Worm (Caenorhabditis elegans) whole organism, young adult: Measurements from ENCODE around the gene ctps-1.

Experiments used
- F10E7.11 ChIP-seq: sonication (generic microtip); optimal IDR thresholded peaks from 2 replicates; lab custom pipeline; 2017; ENCODE audit warnings: mild to moderate bottlenecking, missing genetic modification characterization, moderate library complexity, missing compliant biosample characterization
- F22D6.2 ChIP-seq: sonication (generic microtip); optimal IDR thresholded peaks from 2 replicates; lab custom pipeline; 2016; ENCODE audit warnings: mild to moderate bottlenecking, missing genetic modification characterization, missing compliant biosample characterization
- F37B4.10 ChIP-seq: fragments of 200-800 bp; sonication (Bioruptor generic); IDR thresholded peaks from 2 replicates; pipeline ENCODE4 v1.3.6; 2022; ENCODE audit warnings: missing genetic modification characterization, missing compliant biosample characterization
- F39B2.1 ChIP-seq: fragments of 200-800 bp; sonication (Bioruptor generic); IDR thresholded peaks from 2 replicates; pipeline ENCODE4 v1.3.6; 2022; ENCODE audit warnings: missing genetic modification reagents, missing genetic modification characterization, missing compliant biosample characterization
- F57A8.1 ChIP-seq: fragments of 200-800 bp; sonication (Bioruptor generic); optimal IDR thresholded peaks from 2 replicates; lab custom pipeline; 2018; ENCODE audit warnings: mild to moderate bottlenecking, missing genetic modification characterization, moderate library complexity, missing compliant biosample characterization
- T07F8.4 ChIP-seq: sonication (generic microtip); optimal IDR thresholded peaks from 2 replicates; lab custom pipeline; 2016; ENCODE audit warnings: mild to moderate bottlenecking, missing genetic modification characterization, moderate library complexity, missing compliant biosample characterization
- T26A5.8 ChIP-seq: sonication (generic microtip); optimal IDR thresholded peaks from 2 replicates; lab custom pipeline; 2016; ENCODE audit warnings: missing genetic modification characterization, missing compliant biosample characterization
- Y56A3A.18 ChIP-seq: fragments of 200-800 bp; sonication (Bioruptor generic); IDR thresholded peaks from 2 replicates; pipeline ENCODE4 v1.3.6; 2022; ENCODE audit warnings: missing genetic modification reagents, missing genetic modification characterization, missing compliant biosample characterization
- Y67H2A.10 ChIP-seq: fragments of 200-800 bp; sonication (Bioruptor generic); conservative IDR thresholded peaks from 2 replicates; pipeline ENCODE4 v1.3.6; 2022; ENCODE audit warnings: missing genetic modification reagents, missing genetic modification characterization, missing compliant biosample characterization
- Y79H2A.3 ChIP-seq: fragments of 200-800 bp; sonication (Bioruptor generic); conservative IDR thresholded peaks from 2 replicates; pipeline ENCODE4 v1.3.6; 2022; ENCODE audit warnings: missing genetic modification reagents, missing genetic modification characterization, missing compliant biosample characterization
- Y95B8A.8 ChIP-seq: fragments of 200-800 bp; sonication (Bioruptor generic); IDR thresholded peaks from 2 replicates; pipeline ENCODE4 v1.3.6; 2022; ENCODE audit warnings: missing genetic modification reagents, missing genetic modification characterization, missing compliant biosample characterization
- akir-1 ChIP-seq: fragments of 200-800 bp; sonication (Bioruptor generic); optimal IDR thresholded peaks from 2 replicates; lab custom pipeline; 2018; ENCODE audit warnings: mild to moderate bottlenecking, missing genetic modification characterization, moderate library complexity, missing compliant biosample characterization
- aptf-2 ChIP-seq: fragments of 200-800 bp; sonication (Bioruptor generic); conservative IDR thresholded peaks from 2 replicates; pipeline ENCODE4 v1.3.6; 2022; ENCODE audit warnings: missing genetic modification reagents, missing genetic modification characterization, missing compliant biosample characterization
- atf-7 ChIP-seq: sonication (generic microtip); optimal IDR thresholded peaks from 2 replicates; lab custom pipeline; 2017; ENCODE audit warnings: mild to moderate bottlenecking, missing genetic modification characterization, missing compliant biosample characterization
- athp-1 ChIP-seq: sonication (generic microtip); optimal IDR thresholded peaks from 2 replicates; lab custom pipeline; 2017; ENCODE audit warnings: mild to moderate bottlenecking, missing genetic modification characterization, missing compliant biosample characterization
- attf-6 ChIP-seq: fragments of 200-800 bp; sonication (Bioruptor generic); IDR thresholded peaks from 2 replicates; pipeline ENCODE4 v1.3.6; 2022; ENCODE audit warnings: missing genetic modification reagents, missing genetic modification characterization, missing compliant biosample characterization
- ceh-40 ChIP-seq: fragments of 200-800 bp; sonication (Bioruptor generic); IDR thresholded peaks from 2 replicates; pipeline ENCODE4 v1.3.6; 2022; ENCODE audit warnings: missing genetic modification characterization, missing compliant biosample characterization
- die-1 ChIP-seq: sonication (generic microtip); optimal IDR thresholded peaks from 2 replicates; lab custom pipeline; 2016; ENCODE audit warnings: missing genotype, mild to moderate bottlenecking, missing genetic modification characterization, missing compliant biosample characterization
- dox-1 ChIP-seq: fragments of 200-800 bp; sonication (Bioruptor generic); IDR thresholded peaks from 2 replicates; pipeline ENCODE4 v1.3.6; 2022; ENCODE audit warnings: missing genetic modification reagents, missing genetic modification characterization, missing compliant biosample characterization
- dpl-1 ChIP-seq: fragments of 150-350 bp; optimal IDR thresholded peaks from 2 replicates; lab custom pipeline; 2014; ENCODE audit warnings: missing biosample characterization, missing genetic modification reagents, missing genetic modification characterization
- efl-1 ChIP-seq: fragments of 150-350 bp; optimal IDR thresholded peaks from 2 replicates; lab custom pipeline; 2014; ENCODE audit warnings: missing biosample characterization, missing genetic modification reagents, missing genetic modification characterization
- egl-18 ChIP-seq: fragments of 200-800 bp; sonication (Bioruptor generic); IDR thresholded peaks from 2 replicates; pipeline ENCODE4 v1.3.6; 2022; ENCODE audit warnings: missing genetic modification reagents, missing genetic modification characterization, missing compliant biosample characterization
- egl-44 ChIP-seq: fragments of 200-800 bp; sonication (Bioruptor generic); IDR thresholded peaks from 2 replicates; pipeline ENCODE4 v1.3.6; 2022; ENCODE audit warnings: missing genetic modification reagents, missing genetic modification characterization, missing compliant biosample characterization
- egrh-3 ChIP-seq: fragments of 200-800 bp; sonication (Bioruptor generic); IDR thresholded peaks from 2 replicates; pipeline ENCODE4 v1.3.6; 2022; ENCODE audit warnings: missing genetic modification reagents, missing genetic modification characterization, missing compliant biosample characterization
- ekl-4 ChIP-seq: fragments of 200-800 bp; sonication (Bioruptor generic); IDR thresholded peaks from 2 replicates; pipeline ENCODE4 v1.3.6; 2022; ENCODE audit warnings: missing genetic modification reagents, missing genetic modification characterization, missing compliant biosample characterization
- hlh-26 ChIP-seq: fragments of 200-800 bp; sonication (Bioruptor generic); conservative IDR thresholded peaks from 2 replicates; pipeline ENCODE4 v1.3.6; 2022; ENCODE audit warnings: missing genetic modification reagents, missing genetic modification characterization, missing compliant biosample characterization
- hmg-20 ChIP-seq: fragments of 200-800 bp; sonication (Bioruptor generic); IDR thresholded peaks from 2 replicates; pipeline ENCODE4 v1.3.6; 2022; ENCODE audit warnings: missing genetic modification reagents, missing genetic modification characterization, missing compliant biosample characterization
- hrde-1 ChIP-seq: sonication (generic microtip); optimal IDR thresholded peaks from 2 replicates; lab custom pipeline; 2016; ENCODE audit warnings: missing genetic modification characterization, mild to moderate bottlenecking, missing compliant biosample characterization, moderate library complexity, missing genotype, missing genetic modification reagents, borderline replicate concordance
- hsf-1 ChIP-seq: fragments of 200-800 bp; sonication (Bioruptor generic); IDR thresholded peaks from 2 replicates; pipeline ENCODE4 v1.3.6; 2022; ENCODE audit warnings: missing genetic modification reagents, missing genetic modification characterization, missing compliant biosample characterization
- lin-35 ChIP-seq, 3 experiments: fragments of 150-350 bp in 2 of 3; sonication (generic microtip) in 1 of 3; optimal IDR thresholded peaks; 2 replicates each; lab custom pipeline; 2014 to 2018; ENCODE audit warnings: missing biosample characterization in 3 of 3, missing genetic modification characterization in 3 of 3, missing genetic modification reagents in 3 of 3
- lsl-1 ChIP-seq: fragments of 200-800 bp; sonication (Bioruptor generic); optimal IDR thresholded peaks from 2 replicates; lab custom pipeline; 2018; ENCODE audit warnings: mild to moderate bottlenecking, missing genetic modification characterization, moderate library complexity, missing compliant biosample characterization
- madf-8 ChIP-seq: fragments of 200-800 bp; sonication (Bioruptor generic); conservative IDR thresholded peaks from 2 replicates; pipeline ENCODE4 v1.3.6; 2022; ENCODE audit warnings: missing genetic modification reagents, missing genetic modification characterization, missing compliant biosample characterization
- mel-28 ChIP-seq: sonication (generic microtip); optimal IDR thresholded peaks from 2 replicates; lab custom pipeline; 2016; ENCODE audit warnings: borderline replicate concordance, mild to moderate bottlenecking, missing genetic modification characterization, missing compliant biosample characterization
- mxl-1 ChIP-seq: sonication (generic microtip); optimal IDR thresholded peaks from 2 replicates; lab custom pipeline; 2016; ENCODE audit warnings: missing genetic modification characterization, missing compliant biosample characterization
- nhr-179 ChIP-seq: sonication (generic microtip); optimal IDR thresholded peaks from 2 replicates; lab custom pipeline; 2016; ENCODE audit warnings: mild to moderate bottlenecking, missing genetic modification characterization, missing compliant biosample characterization
- pbrm-1 ChIP-seq: fragments of 200-800 bp; sonication (Bioruptor generic); IDR thresholded peaks from 2 replicates; pipeline ENCODE4 v1.3.6; 2022; ENCODE audit warnings: missing genetic modification reagents, missing genetic modification characterization, missing compliant biosample characterization
- pha-4 ChIP-seq: fragments of 150-350 bp; sonication (generic microtip); optimal IDR thresholded peaks from 2 replicates; lab custom pipeline; 2014; ENCODE audit warnings: missing biosample characterization, missing genetic modification reagents, missing genetic modification characterization
- rcor-1 ChIP-seq: fragments of 200-800 bp; sonication (Bioruptor generic); IDR thresholded peaks from 2 replicates; pipeline ENCODE4 v1.3.6; 2022; ENCODE audit warnings: missing genetic modification reagents, missing genetic modification characterization, missing compliant biosample characterization
- rec-8 ChIP-seq, 2 experiments: sonication (generic microtip); optimal IDR thresholded peaks; 2 replicates each; lab custom pipeline; 2016; ENCODE audit warnings: mild to moderate bottlenecking in 2 of 2, missing genetic modification characterization in 2 of 2, missing genetic modification reagents in 2 of 2, missing genotype in 2 of 2, missing biosample characterization in 1 of 2, missing compliant biosample characterization in 1 of 2, moderate library complexity in 1 of 2
- repo-1 ChIP-seq: sonication (generic microtip); optimal IDR thresholded peaks from 2 replicates; lab custom pipeline; 2017; ENCODE audit warnings: mild to moderate bottlenecking, missing genetic modification characterization, missing compliant biosample characterization
- sdz-38 ChIP-seq: sonication (generic microtip); optimal IDR thresholded peaks from 2 replicates; lab custom pipeline; 2016; ENCODE audit warnings: missing genotype, missing genetic modification characterization, missing compliant biosample characterization
- tbx-9 ChIP-seq: sonication (generic microtip); optimal IDR thresholded peaks from 2 replicates; lab custom pipeline; 2016; ENCODE audit warnings: borderline replicate concordance, missing genetic modification characterization, inconsistent platforms, missing compliant biosample characterization
- tlf-1 ChIP-seq: fragments of 200-800 bp; sonication (Bioruptor generic); optimal IDR thresholded peaks from 2 replicates; lab custom pipeline; 2018; ENCODE audit warnings: mild to moderate bottlenecking, missing genetic modification characterization, missing compliant biosample characterization
- zfh-2 ChIP-seq: fragments of 200-800 bp; sonication (Bioruptor generic); conservative IDR thresholded peaks from 2 replicates; pipeline ENCODE4 v1.3.6; 2022; ENCODE audit warnings: missing genetic modification reagents, missing genetic modification characterization, missing compliant biosample characterization
- zim-3 ChIP-seq: sonication (generic microtip); optimal IDR thresholded peaks from 2 replicates; lab custom pipeline; 2017; ENCODE audit warnings: mild to moderate bottlenecking, missing genetic modification characterization, moderate library complexity, missing compliant biosample characterization
- ztf-22 ChIP-seq: fragments of 200-800 bp; sonication (Bioruptor generic); optimal IDR thresholded peaks from 2 replicates; lab custom pipeline; 2018; ENCODE audit warnings: mild to moderate bottlenecking, missing genetic modification characterization, moderate library complexity, missing compliant biosample characterization

Gene ctps-1

ce11 chrV:16794828-16795354 lies at the start of gene ctps-1, which contains the start of gene pus-1 (continued):
- no peak for TF ChIP-seq Y95B8A.8
- no peak for TF ChIP-seq rec-8 (tag; optimal IDR thresholded peaks at IDR 0.05; lab: Kevin White, UChicago)
- TF ChIP-seq tlf-1 = peak; percentile 16
- no peak for TF ChIP-seq aptf-2 (GFP tag; lab: Robert Waterston, UW)
- TF ChIP-seq F22D6.2 (tag; lab: Kevin White, UChicago) = no peak
- TF ChIP-seq egl-18 = no peak
- TF ChIP-seq mel-28 = no peak
- TF ChIP-seq dox-1 = peak; percentile 70
- no peak for TF ChIP-seq sdz-38 (tag; lab: Kevin White, UChicago)
- no peak for TF ChIP-seq F37B4.10 (GFP tag; lab: Robert Waterston, UW)
- no peak for TF ChIP-seq pha-4
- TF ChIP-seq repo-1 = peak; percentile 9
- no peak for TF ChIP-seq athp-1 (tag; lab: Kevin White, UChicago)
- no peak for TF ChIP-seq Y67H2A.10 (GFP tag; lab: Robert Waterston, UW)
- TF ChIP-seq tbx-9 (tag; lab: Kevin White, UChicago) = no peak
- no peak for TF ChIP-seq akir-1 (GFP tag; lab: Kevin White, UChicago)
- peak; percentile 80 for TF ChIP-seq efl-1 (GFP tag; lab: Kevin White, UChicago)
- no peak for TF ChIP-seq hrde-1 (tag; lab: Kevin White, UChicago)
- TF ChIP-seq lsl-1 (GFP tag; lab: Kevin White, UChicago) = peak; percentile 68
- TF ChIP-seq mxl-1 (tag; lab: Kevin White, UChicago) = no peak
- TF ChIP-seq lin-35 (GFP tag; optimal IDR thresholded peaks at IDR 0.05; lab: Kevin White, UChicago) = peak in 1 of 3 experiments; percentile 69
- no peak for TF ChIP-seq hlh-26 (GFP tag; lab: Robert Waterston, UW)
- no peak for TF ChIP-seq ceh-40
- TF ChIP-seq egl-44 (GFP tag; lab: Robert Waterston, UW) = no peak
- TF ChIP-seq rcor-1 (GFP tag; lab: Robert Waterston, UW) = peak; percentile 80
- TF ChIP-seq F57A8.1 (GFP tag; lab: Kevin White, UChicago) = no peak
- TF ChIP-seq T26A5.8 = no peak
- no peak for TF ChIP-seq Y56A3A.18 (GFP tag; lab: Robert Waterston, UW)
- TF ChIP-seq Y79H2A.3 (GFP tag; lab: Robert Waterston, UW) = no peak
- no peak for TF ChIP-seq ztf-22
- no peak for TF ChIP-seq atf-7 (tag; lab: Kevin White, UChicago)

DNA sequence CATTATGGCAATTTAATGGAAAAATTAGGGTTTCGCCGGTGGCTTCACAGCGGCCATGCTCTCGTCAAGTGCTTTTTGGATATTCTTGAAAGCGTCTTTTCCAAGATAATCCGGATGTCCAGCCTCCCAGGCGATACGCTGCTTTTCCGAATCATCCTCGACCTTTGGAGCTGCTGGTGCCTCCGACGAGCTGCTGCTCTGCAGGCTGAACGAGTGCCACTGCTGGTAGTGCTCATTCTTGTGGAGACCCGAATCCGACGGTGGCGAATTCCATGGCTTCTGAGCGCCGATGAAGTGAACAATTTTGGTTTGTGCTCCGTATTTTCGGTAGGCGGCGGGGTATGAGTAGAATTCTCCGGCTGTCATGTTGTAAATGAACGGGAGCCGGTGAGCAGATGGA lies 49.5 kb upstream of the ctps-1 start:
- no peak for TF ChIP-seq F39B2.1 (GFP tag; lab: Robert Waterston, UW)
- TF ChIP-seq zfh-2 (GFP tag; lab: Robert Waterston, UW) = peak; percentile 74
- TF ChIP-seq zim-3 (tag; lab: Kevin White, UChicago) = no peak
- TF ChIP-seq egrh-3 (GFP tag; lab: Robert Waterston, UW) = peak; percentile 63; the same call in 1 of the 2 replicates
- 0 out of 2 replicates have a peak, but pooled peaks have one; percentile 21 for TF ChIP-seq dox-1

- TF ChIP-seq pbrm-1 (GFP tag; lab: Robert Waterston, UW) = no peak
- TF ChIP-seq F10E7.11 (tag; lab: Kevin White, UChicago) = no peak
- TF ChIP-seq hsf-1 (GFP tag; lab: Robert Waterston, UW) = peak; percentile 62; the same call in 1 of the 2 replicates
- peak; percentile 90 for TF ChIP-seq madf-8 (GFP tag; lab: Robert Waterston, UW)
- TF ChIP-seq nhr-179 = no peak
- peak; percentile 78 for TF ChIP-seq attf-6 (GFP tag; lab: Robert Waterston, UW)
- no peak for TF ChIP-seq hmg-20 (GFP tag; lab: Robert Waterston, UW)
- no peak for TF ChIP-seq die-1 (tag; lab: Kevin White, UChicago)
- no peak for TF ChIP-seq ekl-4 (GFP tag; lab: Robert Waterston, UW)
- peak; percentile 86 for TF ChIP-seq efl-1 (GFP tag; lab: Kevin White, UChicago)
- TF ChIP-seq dpl-1 (GFP tag; lab: Kevin White, UChicago) = peak; percentile 55
- TF ChIP-seq T07F8.4 = no peak
- peak in 1 of 3 experiments; percentile 53 for TF ChIP-seq lin-35 (GFP tag; optimal IDR thresholded peaks at IDR 0.05; lab: Kevin White, UChicago)
- TF ChIP-seq tbx-9 (tag; lab: Kevin White, UChicago) = no peak
Measured at ce11 chrV:16746231-16746990, 48.3 kb upstream of the ctps-1 start, which contains the start of gene gyg-2. Gene gyg-2, minus strand, starts transcription at chrV:16746258.
